Worm (Caenorhabditis elegans) whole organism, mixed stage, embryonic: ENCODE data around the gene F09C6.3.

ENCODE experiments used
- M03D4.4 ChIP-seq: sonication (generic microtip); optimal IDR thresholded peaks from 2 replicates; lab custom pipeline; 2017; ENCODE audit warnings: mild to moderate bottlenecking, missing genetic modification characterization, missing compliant biosample characterization
- bed-3 ChIP-seq: fragments of 200-800 bp; sonication (Bioruptor generic); optimal IDR thresholded peaks from 3 replicates; lab custom pipeline; 2018; ENCODE audit warnings: mild to moderate bottlenecking, missing genetic modification characterization, moderate library complexity, missing compliant biosample characterization
- blmp-1 ChIP-seq: fragments of 150-350 bp; optimal IDR thresholded peaks from 2 replicates; lab custom pipeline; 2014; ENCODE audit warnings: missing biosample characterization, missing genetic modification characterization
- ceh-39 ChIP-seq: fragments of 150-350 bp; optimal IDR thresholded peaks from 2 replicates; lab custom pipeline; 2014; ENCODE audit warnings: missing biosample characterization, missing genetic modification characterization
- ceh-43 ChIP-seq: fragments of 200-800 bp; sonication (Bioruptor generic); optimal IDR thresholded peaks from 2 replicates; lab custom pipeline; 2018; ENCODE audit warnings: mild to moderate bottlenecking, missing genetic modification characterization, moderate library complexity, missing compliant biosample characterization
- ceh-83 ChIP-seq: fragments of 200-800 bp; sonication (Bioruptor generic); optimal IDR thresholded peaks from 2 replicates; lab custom pipeline; 2018; ENCODE audit warnings: mild to moderate bottlenecking, missing genetic modification characterization, missing compliant biosample characterization
- ces-1 ChIP-seq: fragments of 150-350 bp; optimal IDR thresholded peaks from 2 replicates; lab custom pipeline; 2014; ENCODE audit warnings: missing biosample characterization, missing genetic modification reagents, missing genetic modification characterization
- drap-1 ChIP-seq: fragments of 200-800 bp; sonication (Bioruptor generic); optimal IDR thresholded peaks from 3 replicates; lab custom pipeline; 2018; ENCODE audit warnings: mild to moderate bottlenecking, missing genetic modification characterization, missing compliant biosample characterization
- elt-1 ChIP-seq: sonication (generic microtip); optimal IDR thresholded peaks from 2 replicates; lab custom pipeline; 2017; ENCODE audit warnings: missing genetic modification characterization, mild to moderate bottlenecking, missing compliant biosample characterization, antibody characterized with exemption, moderate library complexity, borderline replicate concordance; ENCODE audit not compliant: insufficient read depth
- flh-1 ChIP-seq: fragments of 200-800 bp; sonication (Bioruptor generic); optimal IDR thresholded peaks from 2 replicates; lab custom pipeline; 2018; ENCODE audit warnings: mild to moderate bottlenecking, missing genetic modification characterization, moderate library complexity, missing compliant biosample characterization
- ham-2 ChIP-seq: fragments of 200-800 bp; sonication (Bioruptor generic); optimal IDR thresholded peaks from 2 replicates; lab custom pipeline; 2018; ENCODE audit warnings: mild to moderate bottlenecking, missing genetic modification characterization, missing compliant biosample characterization
- hlh-1 ChIP-seq: fragments of 150-350 bp; optimal IDR thresholded peaks from 2 replicates; lab custom pipeline; 2014; ENCODE audit warnings: missing biosample characterization, missing genetic modification reagents, missing genetic modification characterization
- lin-13 ChIP-seq: fragments of 150-350 bp; optimal IDR thresholded peaks from 2 replicates; lab custom pipeline; 2014; ENCODE audit warnings: missing biosample characterization, missing genetic modification characterization
- lin-32 ChIP-seq: fragments of 200-800 bp; sonication (Bioruptor generic); optimal IDR thresholded peaks from 2 replicates; lab custom pipeline; 2018; ENCODE audit warnings: mild to moderate bottlenecking, missing genetic modification characterization, missing compliant biosample characterization
- mep-1 ChIP-seq: fragments of 150-350 bp; optimal IDR thresholded peaks from 2 replicates; lab custom pipeline; 2017; ENCODE audit warnings: missing biosample characterization, missing genetic modification reagents, missing genetic modification characterization, inconsistent platforms
- mls-2 ChIP-seq: sonication (generic microtip); optimal IDR thresholded peaks from 2 replicates; lab custom pipeline; 2016; ENCODE audit warnings: mild to moderate bottlenecking, missing genetic modification characterization, moderate library complexity, missing compliant biosample characterization
- nhr-2 ChIP-seq: fragments of 150-350 bp; optimal IDR thresholded peaks from 2 replicates; lab custom pipeline; 2014; ENCODE audit warnings: missing biosample characterization, missing genetic modification characterization
- nhr-237 ChIP-seq: fragments of 150-350 bp; optimal IDR thresholded peaks from 2 replicates; lab custom pipeline; 2014; ENCODE audit warnings: missing biosample characterization, missing genetic modification characterization
- nhr-28 ChIP-seq: fragments of 150-350 bp; optimal IDR thresholded peaks from 2 replicates; lab custom pipeline; 2014; ENCODE audit warnings: missing biosample characterization, missing genetic modification characterization
- nhr-76 ChIP-seq: sonication (generic microtip); optimal IDR thresholded peaks from 2 replicates; lab custom pipeline; 2017; ENCODE audit warnings: missing biosample characterization, missing genetic modification characterization
- pha-4 ChIP-seq: fragments of 150-350 bp; optimal IDR thresholded peaks from 2 replicates; lab custom pipeline; 2018; ENCODE audit warnings: missing biosample characterization, missing genetic modification reagents, missing genetic modification characterization
- snpc-4 ChIP-seq: fragments of 150-350 bp; optimal IDR thresholded peaks from 2 replicates; lab custom pipeline; 2014; ENCODE audit warnings: missing biosample characterization, missing genetic modification characterization
- sptf-1 ChIP-seq: sonication (generic microtip); optimal IDR thresholded peaks from 2 replicates; lab custom pipeline; 2017; ENCODE audit warnings: mild to moderate bottlenecking, missing genetic modification characterization, moderate library complexity, missing compliant biosample characterization
- tbx-8 ChIP-seq: fragments of 200-800 bp; sonication (Bioruptor generic); optimal IDR thresholded peaks from 2 replicates; lab custom pipeline; 2018; ENCODE audit warnings: mild to moderate bottlenecking, missing genetic modification characterization, moderate library complexity, missing compliant biosample characterization
- unc-120 ChIP-seq: sonication (generic microtip); optimal IDR thresholded peaks from 2 replicates; lab custom pipeline; 2017; ENCODE audit warnings: missing genetic modification characterization, missing compliant biosample characterization; ENCODE audit not compliant: poor library complexity, severe bottlenecking
- unc-39 ChIP-seq: fragments of 150-350 bp; optimal IDR thresholded peaks from 2 replicates; lab custom pipeline; 2014; ENCODE audit warnings: missing biosample characterization, missing genetic modification characterization
- unc-62 ChIP-seq: fragments of 150-350 bp; optimal IDR thresholded peaks from 2 replicates; lab custom pipeline; 2014; ENCODE audit warnings: missing biosample characterization, missing genetic modification reagents, missing genetic modification characterization
- ztf-11 ChIP-seq: fragments of 150-350 bp; optimal IDR thresholded peaks from 2 replicates; lab custom pipeline; 2014; ENCODE audit warnings: missing biosample characterization, missing genetic modification characterization

F09C6.3 gene

DNA sequence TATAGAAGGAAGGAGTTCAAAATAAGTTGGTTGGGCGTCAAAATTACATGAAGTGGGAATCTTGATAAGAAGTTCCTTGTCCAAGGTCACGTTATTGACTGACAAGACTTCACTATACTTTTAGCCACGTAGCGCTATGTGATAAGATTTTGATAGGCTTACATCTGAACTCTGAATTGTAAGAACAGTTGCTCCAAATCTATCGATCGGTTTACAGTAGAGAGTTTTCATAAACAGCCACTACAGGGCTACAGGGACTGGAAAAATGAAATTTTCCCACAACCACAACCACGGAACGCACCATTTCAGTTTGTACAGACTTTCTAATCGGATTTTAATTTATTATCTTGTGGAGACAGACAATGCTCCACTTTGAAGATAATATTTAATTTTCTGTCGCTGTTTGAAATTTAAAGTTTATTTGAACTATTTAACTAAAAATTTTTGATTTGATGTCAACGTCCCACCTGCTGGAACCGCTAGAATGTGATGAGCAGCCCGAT is 21.9 kb downstream of the F09C6.3 start, which contains the start of the genes clec-31 and clec-22:
TSS of gene clec-31 (minus strand) at position 101 of the 503 bp plus-strand sequence.
TSS of gene clec-22 (plus strand) at position 453 of the 503 bp plus-strand sequence.
- no peak for TF ChIP-seq tbx-8 (GFP tag; lab: Kevin White, UChicago)
- no peak for TF ChIP-seq nhr-237 (tag; lab: Kevin White, UChicago)
- no peak for TF ChIP-seq snpc-4 (tag; lab: Kevin White, UChicago)
- no peak for TF ChIP-seq mep-1
- no peak for TF ChIP-seq M03D4.4 (tag; lab: Kevin White, UChicago)
- TF ChIP-seq lin-32 (GFP tag; lab: Kevin White, UChicago): no peak
- TF ChIP-seq ceh-43 (GFP tag; lab: Kevin White, UChicago): no peak
- no peak for TF ChIP-seq flh-1 (GFP tag; lab: Kevin White, UChicago)

DNA sequence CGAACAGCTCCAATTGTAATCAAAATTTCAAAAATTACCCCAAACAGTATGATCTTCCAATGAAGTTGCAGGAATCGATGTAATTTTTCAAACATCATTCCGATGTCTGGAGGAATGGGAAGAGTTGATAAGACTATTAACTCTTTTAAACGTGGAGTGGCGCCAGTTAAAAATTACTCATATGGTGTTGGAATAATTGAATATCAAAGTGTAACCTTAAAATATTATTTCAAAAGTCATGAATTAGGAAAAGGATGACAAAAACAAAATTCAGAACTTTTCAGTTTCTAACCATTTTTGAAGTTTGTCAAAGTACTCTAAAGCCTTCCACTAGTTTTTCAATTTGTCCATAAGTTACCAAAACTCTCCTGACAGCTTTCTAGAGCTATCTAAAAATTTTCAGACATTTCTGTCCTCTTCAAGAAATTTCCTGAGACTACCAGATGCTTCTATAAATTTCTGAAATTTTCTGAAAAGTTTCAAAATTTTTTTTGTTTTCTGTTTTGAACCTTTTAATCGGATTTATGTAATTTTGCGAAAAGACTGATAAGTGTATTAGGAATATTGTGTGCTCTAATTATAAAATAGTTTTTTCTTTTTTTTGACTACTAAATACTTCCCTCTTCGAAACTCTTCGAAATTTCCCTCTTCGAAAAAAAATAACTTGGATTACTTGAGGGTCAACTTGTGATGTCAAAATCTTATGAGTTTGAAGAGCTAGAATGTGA is 25.8 kb downstream of the F09C6.3 start, which contains the start of the genes clec-35 and clec-27:
TSS of gene clec-35 (minus strand) at position 101 of the 728 bp plus-strand sequence.
TSS of gene clec-27 (plus strand) at position 678 of the 728 bp plus-strand sequence.
- no peak for TF ChIP-seq unc-120 (tag; lab: Kevin White, UChicago)
- no peak for TF ChIP-seq unc-39 (tag; lab: Kevin White, UChicago)
- no peak for TF ChIP-seq drap-1
- TF ChIP-seq bed-3 (GFP tag; lab: Kevin White, UChicago): no peak
- no peak for TF ChIP-seq tbx-8 (GFP tag; lab: Kevin White, UChicago)
- TF ChIP-seq mls-2 (tag; lab: Kevin White, UChicago): no peak
- no peak for TF ChIP-seq lin-13
- TF ChIP-seq hlh-1 (tag; lab: Kevin White, UChicago): no peak
- TF ChIP-seq unc-62: no peak

DNA sequence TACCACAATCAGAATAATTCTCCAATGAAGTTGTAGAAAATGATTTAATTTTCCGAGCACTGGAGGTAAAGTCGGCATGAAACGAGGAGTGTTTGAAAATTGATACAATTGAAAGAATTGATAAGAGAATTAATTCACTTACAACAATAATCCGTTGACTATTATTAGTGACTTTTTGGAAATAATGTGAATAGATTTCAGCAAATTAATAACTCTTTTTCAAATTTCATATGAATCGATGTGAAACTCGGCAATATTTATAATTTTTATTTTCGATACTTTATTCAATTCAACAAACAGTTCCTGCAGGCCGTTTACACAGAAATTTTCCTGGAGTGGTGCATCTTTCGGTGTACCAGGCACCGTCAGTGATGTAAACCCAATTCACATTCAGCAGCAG is 28.0 kb downstream of the F09C6.3 start, which contains the start of gene clec-37:
TSS of gene clec-37 (minus strand) at position 101 of the 400 bp plus-strand sequence.
- TF ChIP-seq ces-1 (no peak), lin-32 (GFP tag; lab: Kevin White, UChicago) (no peak), bed-3 (GFP tag; lab: Kevin White, UChicago) (no peak), ham-2 (GFP tag; lab: Kevin White, UChicago) (no peak), drap-1 (no peak), mep-1 (no peak), nhr-237 (tag; lab: Kevin White, UChicago) (no peak), ztf-11 (tag; lab: Kevin White, UChicago) (no peak), unc-62 (no peak), nhr-2 (no peak), nhr-76 (tag; lab: Kevin White, UChicago) (no peak), ceh-39 (tag; lab: Kevin White, UChicago) (no peak)

DNA sequence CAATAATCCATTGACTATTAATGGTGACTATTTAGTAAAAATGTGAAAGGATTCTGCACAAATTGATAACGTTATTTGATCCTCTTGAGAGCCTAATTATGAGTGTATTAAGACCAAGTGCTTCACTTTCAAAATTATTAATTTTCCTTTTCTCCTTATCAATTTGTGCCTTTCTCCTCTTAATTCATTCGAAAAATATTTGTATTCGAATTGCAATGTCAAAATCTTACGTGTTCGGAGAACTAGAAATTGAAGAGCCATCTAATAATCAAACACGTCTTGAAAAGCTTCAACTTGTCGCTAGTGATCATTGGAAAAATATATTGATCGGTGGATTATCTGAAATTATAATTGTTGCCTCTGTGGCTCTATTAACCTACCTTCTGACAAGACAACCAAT is 31.5 kb downstream of the F09C6.3 start, which contains the start of the genes clec-36 and clec-26:
TSS of gene clec-36 (minus strand) at position 101 of the 400 bp plus-strand sequence.
TSS of gene clec-26 (plus strand) at position 114 of the 400 bp plus-strand sequence.
- TF ChIP-seq hlh-1 (tag; lab: Kevin White, UChicago): no peak
- TF ChIP-seq blmp-1: no peak
- no peak for TF ChIP-seq tbx-8 (GFP tag; lab: Kevin White, UChicago)
- TF ChIP-seq unc-120 (tag; lab: Kevin White, UChicago): no peak
- no peak for TF ChIP-seq nhr-2
- TF ChIP-seq pha-4 (tag; lab: Kevin White, UChicago): no peak
- TF ChIP-seq M03D4.4 (tag; lab: Kevin White, UChicago): no peak
- TF ChIP-seq flh-1 (GFP tag; lab: Kevin White, UChicago): no peak
- no peak for TF ChIP-seq ceh-39 (tag; lab: Kevin White, UChicago)
- TF ChIP-seq ztf-11 (tag; lab: Kevin White, UChicago): no peak
- no peak for TF ChIP-seq mls-2 (tag; lab: Kevin White, UChicago)
- no peak for TF ChIP-seq sptf-1 (tag; lab: Kevin White, UChicago)
- no peak for TF ChIP-seq ces-1
- no peak for TF ChIP-seq elt-1 (tag; lab: Kevin White, UChicago)
- no peak for TF ChIP-seq nhr-76 (tag; lab: Kevin White, UChicago)
- TF ChIP-seq ceh-83 (GFP tag; lab: Kevin White, UChicago): no peak
- no peak for TF ChIP-seq ham-2 (GFP tag; lab: Kevin White, UChicago)
- no peak for TF ChIP-seq drap-1

DNA sequence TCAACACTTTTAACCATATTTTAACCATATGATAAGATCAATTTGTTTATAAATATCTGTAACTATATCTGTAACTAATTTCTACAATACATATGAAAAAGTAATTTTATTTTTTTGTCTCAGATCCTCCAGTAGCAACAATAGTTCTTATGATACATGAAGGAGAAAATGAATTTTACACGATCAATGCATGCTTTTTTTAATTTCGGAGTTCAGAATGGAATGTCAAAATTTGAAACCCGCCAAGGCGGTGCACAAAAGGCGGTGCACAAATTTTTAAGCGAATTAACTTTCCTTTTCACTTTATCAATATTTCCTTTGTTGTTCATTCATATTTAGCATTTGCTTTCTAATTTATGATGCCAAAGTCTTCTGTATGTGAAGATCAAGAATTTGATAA is 37.0 kb downstream of the F09C6.3 start, which contains the start of gene clec-25:
TSS of gene clec-25 (plus strand) at position 301 of the 400 bp plus-strand sequence.
- TF ChIP-seq ham-2 (GFP tag; lab: Kevin White, UChicago) (no peak), bed-3 (GFP tag; lab: Kevin White, UChicago) (no peak), unc-62 (no peak), nhr-28 (tag; lab: Kevin White, UChicago) (no peak), unc-39 (tag; lab: Kevin White, UChicago) (no peak), lin-32 (GFP tag; lab: Kevin White, UChicago) (no peak)
